Fruit fly (Drosophila melanogaster): Measurements from ENCODE around the gene CG14325.

The CG14325 gene

dm6 chr3R:17619726-17620282 is 7.1 kb upstream of the CG14325 start (continued):
- TF ChIP-seq CG3407 (GFP tag; optimal IDR thresholded peaks at IDR 0.05) (no peak), exex (tag; optimal IDR thresholded peaks at IDR 0.05) (peak; percentile 45), Hmr (GFP tag; optimal IDR thresholded peaks at IDR 0.05) (no peak), crp (GFP tag; optimal IDR thresholded peaks at IDR 0.05) (no peak), Dfd (GFP tag; optimal IDR thresholded peaks at IDR 0.05) (no peak), lab (GFP tag; optimal IDR thresholded peaks at IDR 0.05) (peak; percentile 0), Dll (GFP tag; IDR thresholded peaks at IDR 0.05; ENCODE audit: partially characterized antibody) (peak; percentile 72; the same call in 3 of the 4 replicates), scrt (GFP tag; optimal IDR thresholded peaks at IDR 0.05) (peak; percentile 15), CG9932 (GFP tag; IDR thresholded peaks at IDR 0.05) (no peak), peb (GFP tag; IDR thresholded peaks at IDR 0.05) (no peak), Scr (GFP tag; IDR thresholded peaks at IDR 0.05; ENCODE audit: partially characterized antibody) (peak; percentile 84), CG10267 (tag; optimal IDR thresholded peaks at IDR 0.05) (peak; percentile 39), CG14050 (GFP tag; IDR thresholded peaks at IDR 0.05) (no peak), caup (GFP tag; optimal IDR thresholded peaks at IDR 0.05; ENCODE audit: severe bottlenecking) (no peak), ato (GFP tag; IDR thresholded peaks at IDR 0.05; ENCODE audit: partially characterized antibody) (peak; percentile 90), Opbp (GFP tag; IDR thresholded peaks at IDR 0.05; ENCODE audit: partially characterized antibody) (peak; percentile 91), oc (tag; optimal IDR thresholded peaks at IDR 0.05) (peak; percentile 7), ap (GFP tag; IDR thresholded peaks at IDR 0.05) (no peak), Eip74EF (GFP tag; optimal IDR thresholded peaks at IDR 0.05) (peak in 1 of 2 experiments; percentile 41), CG13287 (GFP tag; IDR thresholded peaks at IDR 0.05; ENCODE audit: partially characterized antibody) (peak; percentile 68), CG34376 (GFP tag; optimal IDR thresholded peaks at IDR 0.05) (peak; percentile 33), Xrp1 (GFP tag; IDR thresholded peaks at IDR 0.05) (peak; percentile 40; the same call in 1 of the 2 replicates), lbe (GFP tag; optimal IDR thresholded peaks at IDR 0.05) (no peak), mirr (GFP tag; optimal IDR thresholded peaks at IDR 0.05) (peak; percentile 43), Fer3 (tag; optimal IDR thresholded peaks at IDR 0.05) (no peak), stc (GFP tag; IDR thresholded peaks at IDR 0.05) (peak; percentile 21; the same call in 1 of the 2 replicates), CG17385 (GFP tag; optimal IDR thresholded peaks at IDR 0.05) (no peak), Hr78 (GFP tag; optimal IDR thresholded peaks at IDR 0.05) (peak in 1 of 2 experiments; percentile 0), Dek (tag; optimal IDR thresholded peaks at IDR 0.05) (peak; percentile 39), dmrt99B (tag; optimal IDR thresholded peaks at IDR 0.05) (peak; percentile 48), zen2 (GFP tag; IDR thresholded peaks at IDR 0.05; ENCODE audit: partially characterized antibody) (peak; percentile 56)

- TF ChIP-seq sens (GFP tag) = peak; percentile 48
- peak; percentile 32; the same call in 2 of the 3 replicates for TF ChIP-seq Opbp (GFP tag; IDR thresholded peaks at IDR 0.05; ENCODE audit: partially characterized antibody)
- TF ChIP-seq CG16813 (GFP tag; IDR thresholded peaks at IDR 0.05; ENCODE audit: partially characterized antibody) = peak; percentile 54; the same call in 2 of the 3 replicates
- TF ChIP-seq CG7987 (GFP tag; optimal IDR thresholded peaks at IDR 0.05) = no peak
- no peak for TF ChIP-seq ATbp (GFP tag; optimal IDR thresholded peaks at IDR 0.05)
- peak; percentile 65; the same call in 1 of the 2 replicates for TF ChIP-seq amos (GFP tag; IDR thresholded peaks at IDR 0.05; ENCODE audit: partially characterized antibody)
- no peak for TF ChIP-seq grau (tag; optimal IDR thresholded peaks at IDR 0.05)
- TF ChIP-seq CG16815 (GFP tag; optimal IDR thresholded peaks at IDR 0.05) = no peak
- no peak for TF ChIP-seq ttk (GFP tag; IDR thresholded peaks at IDR 0.05)
- no peak for TF ChIP-seq CG1647 (GFP tag; optimal IDR thresholded peaks at IDR 0.05)
- no peak for TF ChIP-seq sob (GFP tag; IDR thresholded peaks at IDR 0.05)
- TF ChIP-seq CG2678 (tag; optimal IDR thresholded peaks at IDR 0.05) = no peak
- TF ChIP-seq Bdp1 (GFP tag; optimal IDR thresholded peaks at IDR 0.05) = peak; percentile 96
- TF ChIP-seq hkb (optimal IDR thresholded peaks at IDR 0.05) = no peak
- TF ChIP-seq hkb (GFP tag; IDR thresholded peaks at IDR 0.05) = 0 out of 2 replicates have a peak, but pooled peaks have one; percentile 13
- TF ChIP-seq ind (GFP tag; optimal IDR thresholded peaks at IDR 0.05) = no peak
- no peak for TF ChIP-seq klu (GFP tag; IDR thresholded peaks at IDR 0.05)
Measured at dm6 chr3R:17622062-17622766, 4.7 kb upstream of the CG14325 start, which contains the start of gene CG14323. TSS of gene CG14323 (minus strand) at chr3R:17622112.
